Worm (Caenorhabditis elegans) whole organism, L4 larva: Measurements from ENCODE around the gene apa-2.
A peak's percentile ranks its signal among the peaks of the same experiment; 100 is the strongest.
"Not testable (repeated sequence)": the region's sequence is repeated elsewhere in the genome, so short reads cannot be mapped to it uniquely, and the experiment has no call there.

Source experiments
- D1046.2 ChIP-seq: fragments of 200-800 bp; sonication (Bioruptor generic); IDR thresholded peaks from 2 replicates; pipeline ENCODE4 v1.3.6; 2022; ENCODE audit warnings: missing genetic modification characterization, missing compliant biosample characterization
- F10B5.3 ChIP-seq: sonication (generic microtip); optimal IDR thresholded peaks from 2 replicates; lab custom pipeline; 2016; ENCODE audit warnings: mild to moderate bottlenecking, missing genetic modification characterization, missing compliant biosample characterization
- F26F4.8 ChIP-seq: fragments of 200-800 bp; sonication (Bioruptor generic); conservative IDR thresholded peaks from 2 replicates; pipeline ENCODE4 v1.3.6; 2022; ENCODE audit warnings: missing genetic modification characterization, missing compliant biosample characterization
- F37D6.2 ChIP-seq: sonication (generic microtip); optimal IDR thresholded peaks from 2 replicates; lab custom pipeline; 2016; ENCODE audit warnings: mild to moderate bottlenecking, missing genetic modification characterization, missing compliant biosample characterization
- F44E2.7 ChIP-seq: fragments of 200-800 bp; sonication (Bioruptor generic); IDR thresholded peaks from 2 replicates; pipeline ENCODE4 v2.1.2; 2022; ENCODE audit warnings: missing genetic modification characterization, missing compliant biosample characterization
- Y48G9A.11 ChIP-seq: fragments of 200-800 bp; sonication (Bioruptor generic); IDR thresholded peaks from 2 replicates; pipeline ENCODE4 v1.3.6; 2022; ENCODE audit warnings: missing genetic modification reagents, missing genetic modification characterization, missing compliant biosample characterization
- Y5F2A.4 ChIP-seq: fragments of 200-800 bp; sonication (Bioruptor generic); optimal IDR thresholded peaks from 2 replicates; lab custom pipeline; 2018; ENCODE audit warnings: mild to moderate bottlenecking, missing genetic modification characterization, missing compliant biosample characterization
- ama-1 ChIP-seq: fragments of 150-350 bp; optimal IDR thresholded peaks from 2 replicates; lab custom pipeline; 2014; ENCODE audit warnings: inconsistent platforms, mixed read lengths
- ceh-20 ChIP-seq: fragments of 200-800 bp; sonication (Bioruptor generic); IDR thresholded peaks from 2 replicates; pipeline ENCODE4 v1.3.6; 2022; ENCODE audit warnings: missing genetic modification reagents, missing genetic modification characterization, missing compliant biosample characterization
- ceh-32 ChIP-seq: sonication (generic microtip); optimal IDR thresholded peaks from 2 replicates; lab custom pipeline; 2016; ENCODE audit warnings: mild to moderate bottlenecking, missing genetic modification characterization, missing compliant biosample characterization; ENCODE audit not compliant: poor library complexity
- cey-2 ChIP-seq: sonication (generic microtip); optimal IDR thresholded peaks from 3 replicates; lab custom pipeline; 2017; ENCODE audit warnings: missing genetic modification characterization, mild to moderate bottlenecking, missing compliant biosample characterization, antibody characterized with exemption, borderline replicate concordance; ENCODE audit not compliant: insufficient read depth
- daf-16 ChIP-seq, 3 experiments: sonication (generic microtip); optimal IDR thresholded peaks; 2 replicates each; lab custom pipeline; 2016 to 2017; ENCODE audit warnings: missing genetic modification characterization in 3 of 3, missing genetic modification reagents in 3 of 3, mild to moderate bottlenecking in 2 of 3, missing compliant biosample characterization in 2 of 3, missing biosample characterization in 1 of 3, moderate library complexity in 1 of 3
- daf-8 ChIP-seq: fragments of 200-800 bp; sonication (Bioruptor generic); IDR thresholded peaks from 2 replicates; pipeline ENCODE4 v1.3.6; 2022; ENCODE audit warnings: missing genetic modification characterization, missing compliant biosample characterization
- dmd-6 ChIP-seq: fragments of 200-800 bp; sonication (Bioruptor generic); IDR thresholded peaks from 2 replicates; pipeline ENCODE4 v1.3.6; 2022; ENCODE audit warnings: missing genetic modification reagents, missing genetic modification characterization, missing compliant biosample characterization
- dmd-8 ChIP-seq: fragments of 200-800 bp; sonication (Bioruptor generic); IDR thresholded peaks from 2 replicates; pipeline ENCODE4 v1.3.6; 2022; ENCODE audit warnings: missing genetic modification characterization, missing compliant biosample characterization
- dmd-9 ChIP-seq: fragments of 200-800 bp; sonication (Bioruptor generic); IDR thresholded peaks from 2 replicates; pipeline ENCODE4 v1.3.6; 2022; ENCODE audit warnings: missing genetic modification reagents, missing genetic modification characterization, missing compliant biosample characterization
- duxl-1 ChIP-seq: sonication (generic microtip); optimal IDR thresholded peaks from 2 replicates; lab custom pipeline; 2016; ENCODE audit warnings: mild to moderate bottlenecking, missing genetic modification characterization, moderate library complexity, missing compliant biosample characterization; ENCODE audit not compliant: poor library complexity
- dve-1 ChIP-seq: sonication (generic microtip); optimal IDR thresholded peaks from 2 replicates; lab custom pipeline; 2017; ENCODE audit warnings: antibody characterized with exemption, mild to moderate bottlenecking, missing genetic modification characterization, missing compliant biosample characterization; ENCODE audit not compliant: insufficient read depth
- egl-27 ChIP-seq: sonication (generic microtip); optimal IDR thresholded peaks from 3 replicates; lab custom pipeline; 2017; ENCODE audit warnings: missing biosample characterization, missing genetic modification reagents, missing genetic modification characterization
- hif-1 ChIP-seq, 2 experiments: sonication (generic microtip); optimal IDR thresholded peaks; 2 replicates each; lab custom pipeline; 2016 to 2017; ENCODE audit warnings: missing compliant biosample characterization in 2 of 2, missing genetic modification characterization in 2 of 2, missing genetic modification reagents in 2 of 2, missing genotype in 2 of 2, mild to moderate bottlenecking in 1 of 2
- hlh-11 ChIP-seq: fragments of 200-800 bp; sonication (Bioruptor generic); optimal IDR thresholded peaks from 2 replicates; lab custom pipeline; 2018; ENCODE audit warnings: mild to moderate bottlenecking, missing genetic modification characterization, missing compliant biosample characterization
- hmg-1.1 ChIP-seq: fragments of 200-800 bp; sonication (Bioruptor generic); IDR thresholded peaks from 2 replicates; pipeline ENCODE4 v1.3.6; 2022; ENCODE audit warnings: missing genetic modification reagents, missing genetic modification characterization, missing compliant biosample characterization
- jun-1 ChIP-seq: fragments of 150-350 bp; optimal IDR thresholded peaks from 2 replicates; lab custom pipeline; 2014; ENCODE audit warnings: missing biosample characterization, missing genetic modification reagents, missing genetic modification characterization
- lim-7 ChIP-seq: fragments of 200-800 bp; sonication (Bioruptor generic); IDR thresholded peaks from 2 replicates; pipeline ENCODE4 v1.3.6; 2022; ENCODE audit warnings: missing genetic modification characterization, missing compliant biosample characterization
- lin-1 ChIP-seq: fragments of 200-800 bp; sonication (Bioruptor generic); IDR thresholded peaks from 2 replicates; pipeline ENCODE4 v1.3.6; 2022; ENCODE audit warnings: missing genetic modification reagents, missing genetic modification characterization, missing compliant biosample characterization
- lir-3 ChIP-seq: sonication (generic microtip); optimal IDR thresholded peaks from 2 replicates; lab custom pipeline; 2016; ENCODE audit warnings: mild to moderate bottlenecking, missing genetic modification characterization, missing compliant biosample characterization
- mep-1 ChIP-seq: fragments of 150-350 bp; sonication (generic microtip); optimal IDR thresholded peaks from 3 replicates; lab custom pipeline; 2014; ENCODE audit warnings: missing biosample characterization, missing genetic modification characterization
- nhr-10 ChIP-seq: fragments of 150-350 bp; optimal IDR thresholded peaks from 2 replicates; lab custom pipeline; 2014; ENCODE audit warnings: missing biosample characterization, missing genetic modification characterization
- nhr-102 ChIP-seq: sonication (generic microtip); optimal IDR thresholded peaks from 2 replicates; lab custom pipeline; 2016; ENCODE audit warnings: mild to moderate bottlenecking, missing genetic modification characterization, moderate library complexity, missing compliant biosample characterization
- nhr-11 ChIP-seq: fragments of 150-350 bp; optimal IDR thresholded peaks from 2 replicates; lab custom pipeline; 2014; ENCODE audit warnings: missing biosample characterization, missing genetic modification characterization
- nhr-237 ChIP-seq: sonication (generic microtip); optimal IDR thresholded peaks from 2 replicates; lab custom pipeline; 2017; ENCODE audit warnings: missing biosample characterization, missing genetic modification characterization
- nhr-41 ChIP-seq: fragments of 200-800 bp; sonication (Bioruptor generic); IDR thresholded peaks from 2 replicates; pipeline ENCODE4 v1.3.6; 2022; ENCODE audit warnings: missing genetic modification reagents, missing genetic modification characterization, missing compliant biosample characterization
- pha-4 ChIP-seq, 2 experiments: fragments of 150-350 bp in 1 of 2; fragments of 200-800 bp in 1 of 2; sonication (Bioruptor generic) in 1 of 2; IDR thresholded peaks in 1 of 2; optimal IDR thresholded peaks in 1 of 2; 2 replicates each; pipeline versions ENCODE4 v1.3.6 to Lab custom; 2014 to 2022; ENCODE audit warnings: missing genetic modification characterization in 2 of 2, missing genetic modification reagents in 2 of 2, missing biosample characterization in 1 of 2, missing compliant biosample characterization in 1 of 2
- saeg-2 ChIP-seq: fragments of 200-800 bp; sonication (Bioruptor generic); IDR thresholded peaks from 2 replicates; pipeline ENCODE4 v1.3.6; 2022; ENCODE audit warnings: missing genetic modification reagents, missing genetic modification characterization, missing compliant biosample characterization
- snpc-1.2 ChIP-seq: fragments of 200-800 bp; sonication (Bioruptor generic); IDR thresholded peaks from 2 replicates; pipeline ENCODE4 v1.3.6; 2022; ENCODE audit warnings: missing genetic modification reagents, missing genetic modification characterization, missing compliant biosample characterization
- spr-1 ChIP-seq: sonication (generic microtip); optimal IDR thresholded peaks from 2 replicates; lab custom pipeline; 2016; ENCODE audit warnings: mild to moderate bottlenecking, missing genetic modification characterization, missing compliant biosample characterization
- tra-1 ChIP-seq: fragments of 200-800 bp; sonication (Bioruptor generic); IDR thresholded peaks from 2 replicates; pipeline ENCODE4 v1.3.6; 2022; ENCODE audit warnings: missing genetic modification reagents, missing genetic modification characterization, missing compliant biosample characterization
- unc-62 ChIP-seq, 3 experiments: fragments of 150-350 bp in 1 of 3; sonication (generic microtip); optimal IDR thresholded peaks in 2 of 3; peaks in 1 of 3; 1 replicate in 1 of 3; 2 replicates in 2 of 3; lab custom pipeline; 2014 to 2017; ENCODE audit warnings: missing biosample characterization in 3 of 3, missing genetic modification characterization in 3 of 3, missing genetic modification reagents in 3 of 3, missing genotype in 1 of 3
- vab-7 ChIP-seq: fragments of 200-800 bp; sonication (Bioruptor generic); IDR thresholded peaks from 2 replicates; pipeline ENCODE4 v1.3.6; 2022; ENCODE audit warnings: missing genetic modification reagents, missing genetic modification characterization, missing compliant biosample characterization
- ztf-7 ChIP-seq: fragments of 150-350 bp; optimal IDR thresholded peaks from 2 replicates; lab custom pipeline; 2014; ENCODE audit warnings: missing biosample characterization, missing genetic modification characterization

Gene apa-2

ce11 chrX:9324962-9325361 lies 13.5 kb upstream of the apa-2 start:
- TF ChIP-seq lir-3: no peak
- no peak for TF ChIP-seq snpc-1.2 (GFP tag; lab: Robert Waterston, UW)
- TF ChIP-seq lim-7 (GFP tag; lab: Robert Waterston, UW): no peak
- no peak for TF ChIP-seq vab-7

ce11 chrX:9325768-9326167 lies 12.7 kb upstream of the apa-2 start:
- TF ChIP-seq Y48G9A.11 (GFP tag; lab: Robert Waterston, UW) (peak; percentile 52; the same call in 1 of the 2 replicates), snpc-1.2 (GFP tag; lab: Robert Waterston, UW) (peak; percentile 84), nhr-41 (GFP tag; lab: Robert Waterston, UW) (peak; percentile 32; the same call in 1 of the 2 replicates), pha-4 (GFP tag; IDR thresholded peaks at IDR 0.05; lab: Robert Waterston, UW) (peak; percentile 62; the same call in 1 of the 2 replicates), dmd-8 (GFP tag; lab: Robert Waterston, UW) (peak; percentile 75; the same call in 1 of the 2 replicates), lin-1 (0 out of 2 replicates have a peak, but pooled peaks have one; percentile 15)
- TF ChIP-seq pha-4 (tag; optimal IDR thresholded peaks at IDR 0.05; lab: Kevin White, UChicago): not testable (repeated sequence)
- TF ChIP-seq, all 104 proteins: peak for 6; not testable (repeated sequence) for 98

- TF ChIP-seq dve-1: no peak
- TF ChIP-seq unc-62 (GFP tag; optimal IDR thresholded peaks at IDR 0.05 in 1 of 2; lab: Kevin White, UChicago): peak in 1 of 2 experiments; percentile 65
- no peak for TF ChIP-seq unc-62 (tag; optimal IDR thresholded peaks at IDR 0.05; lab: Kevin White, UChicago)
- no peak for TF ChIP-seq F37D6.2 (tag; lab: Kevin White, UChicago)
- no peak for TF ChIP-seq hif-1 (tag; optimal IDR thresholded peaks at IDR 0.05; lab: Kevin White, UChicago)
- TF ChIP-seq F26F4.8 (GFP tag; lab: Robert Waterston, UW): 0 out of 2 replicates have a peak, but pooled peaks have one; percentile 21
- TF ChIP-seq, all 104 proteins: peak for 2
These were observed 7.7 kb upstream of the apa-2 start, which contains the start of gene T20B5.2 for ce11 chrX:9330721-9331212. T20B5.2 (plus strand) TSS chrX:9331162.

DNA sequence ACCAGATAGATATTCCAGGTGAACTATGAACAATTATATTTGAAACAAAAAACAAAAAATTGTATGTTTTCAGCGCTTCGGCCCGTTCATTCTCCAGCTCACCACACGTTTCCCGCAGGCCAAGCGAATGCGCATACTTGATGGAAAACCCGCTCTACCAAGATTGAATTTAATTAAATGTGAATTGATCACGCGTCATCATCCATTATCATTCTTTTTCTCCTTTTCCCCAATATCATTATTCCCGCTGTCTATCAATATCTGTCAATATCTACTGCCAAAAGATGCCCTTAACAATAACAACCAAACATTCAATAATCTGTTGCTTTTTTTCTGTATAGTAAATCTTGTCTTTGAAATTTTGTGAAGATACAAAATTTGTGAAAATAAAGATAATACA lies 2.2 kb upstream of the apa-2 start:
- TF ChIP-seq hmg-1.1 (GFP tag; lab: Robert Waterston, UW): no peak
- TF ChIP-seq unc-62 (GFP tag; optimal IDR thresholded peaks at IDR 0.05 in 1 of 2; lab: Kevin White, UChicago): peak in 1 of 2 experiments; percentile 75
- TF ChIP-seq unc-62 (tag; optimal IDR thresholded peaks at IDR 0.05; lab: Kevin White, UChicago): no peak
- TF ChIP-seq, all 104 proteins: peak for 1

ce11 chrX:9337832-9338231 lies 643 bp upstream of the apa-2 start:
- no peak for TF ChIP-seq daf-16 (GFP tag; optimal IDR thresholded peaks at IDR 0.05; lab: Kevin White, UChicago)
- no peak for TF ChIP-seq daf-16 (tag; optimal IDR thresholded peaks at IDR 0.05; lab: Kevin White, UChicago)
- TF ChIP-seq tra-1: no peak
- TF ChIP-seq mep-1 (tag; lab: Kevin White, UChicago): peak; percentile 79
- TF ChIP-seq hmg-1.1 (GFP tag; lab: Robert Waterston, UW): peak; percentile 88
- TF ChIP-seq cey-2 (tag; lab: Kevin White, UChicago): no peak
- no peak for TF ChIP-seq ama-1
- no peak for TF ChIP-seq D1046.2 (GFP tag; lab: Robert Waterston, UW)
- TF ChIP-seq nhr-11 (tag; lab: Kevin White, UChicago): no peak
- no peak for TF ChIP-seq hlh-11 (tag; lab: Kevin White, UChicago)
- no peak for TF ChIP-seq ztf-7 (tag; lab: Kevin White, UChicago)
- no peak for TF ChIP-seq nhr-237 (tag; lab: Kevin White, UChicago)
- TF ChIP-seq ceh-32 (tag; lab: Kevin White, UChicago): no peak
- TF ChIP-seq ceh-20: no peak; the same call in none of the 2 replicates
- TF ChIP-seq dmd-6 (GFP tag; lab: Robert Waterston, UW): 0 out of 2 replicates have a peak, but pooled peaks have one; percentile 34
- no peak for TF ChIP-seq spr-1 (tag; lab: Kevin White, UChicago)
- no peak for TF ChIP-seq F44E2.7 (GFP tag; lab: Robert Waterston, UW)
- TF ChIP-seq nhr-102 (tag; lab: Kevin White, UChicago): no peak
- TF ChIP-seq saeg-2 (GFP tag; lab: Robert Waterston, UW): no peak
- TF ChIP-seq duxl-1 (tag; lab: Kevin White, UChicago): no peak
- no peak for TF ChIP-seq vab-7
- TF ChIP-seq egl-27: no peak
- no peak for TF ChIP-seq F10B5.3 (tag; lab: Kevin White, UChicago)
- TF ChIP-seq dmd-9 (GFP tag; lab: Robert Waterston, UW): no peak
- no peak for TF ChIP-seq daf-8
- TF ChIP-seq nhr-10 (tag; lab: Kevin White, UChicago): no peak
- no peak for TF ChIP-seq Y5F2A.4 (GFP tag; lab: Kevin White, UChicago)
- TF ChIP-seq jun-1 (tag; lab: Kevin White, UChicago): no peak
- no peak for TF ChIP-seq nhr-41 (GFP tag; lab: Robert Waterston, UW)
